Worm (Caenorhabditis elegans) whole organism, midembryonic: ENCODE measurements around the gene toca-2.

Experiments
- T22C8.4 ChIP-seq: fragments of 200-800 bp; sonication (Bioruptor generic); IDR thresholded peaks from 2 replicates; pipeline ENCODE4 v1.3.6; 2022; ENCODE audit warnings: missing genetic modification characterization, missing compliant biosample characterization
- cog-1 ChIP-seq: sonication (generic microtip); optimal IDR thresholded peaks from 2 replicates; lab custom pipeline; 2016; ENCODE audit warnings: missing genetic modification characterization, missing compliant biosample characterization
- flt-1 ChIP-seq: fragments of 200-800 bp; sonication (Bioruptor generic); IDR thresholded peaks from 2 replicates; pipeline ENCODE4 v1.3.6; 2022; ENCODE audit warnings: missing genetic modification characterization, missing compliant biosample characterization
- klf-2 ChIP-seq: fragments of 200-800 bp; sonication (Bioruptor generic); conservative IDR thresholded peaks from 2 replicates; pipeline ENCODE4 v1.3.6; 2022; ENCODE audit warnings: missing genetic modification reagents, missing genetic modification characterization, missing compliant biosample characterization
- med-1 ChIP-seq: sonication (generic microtip); optimal IDR thresholded peaks from 2 replicates; lab custom pipeline; 2017; ENCODE audit warnings: missing genetic modification characterization, mild to moderate bottlenecking, missing compliant biosample characterization, antibody characterized with exemption, missing genetic modification reagents; ENCODE audit not compliant: insufficient read depth
- ref-1 ChIP-seq: fragments of 200-800 bp; sonication (Bioruptor generic); conservative IDR thresholded peaks from 2 replicates; pipeline ENCODE4 v1.3.6; 2022; ENCODE audit warnings: missing genetic modification reagents, missing genetic modification characterization, missing compliant biosample characterization
- tab-1 ChIP-seq: fragments of 200-800 bp; sonication (Bioruptor generic); IDR thresholded peaks from 2 replicates; pipeline ENCODE4 v1.3.6; 2022; ENCODE audit warnings: missing genetic modification characterization, missing compliant biosample characterization
- ztf-23 ChIP-seq: fragments of 200-800 bp; sonication (Bioruptor generic); IDR thresholded peaks from 2 replicates; pipeline ENCODE4 v1.3.6; 2022; ENCODE audit warnings: missing genetic modification reagents, missing genetic modification characterization, missing compliant biosample characterization
- ztf-29 ChIP-seq: fragments of 200-800 bp; sonication (Bioruptor generic); IDR thresholded peaks from 2 replicates; pipeline ENCODE4 v1.3.6; 2022; ENCODE audit warnings: missing genetic modification reagents, missing genetic modification characterization, missing compliant biosample characterization

toca-2 gene

DNA sequence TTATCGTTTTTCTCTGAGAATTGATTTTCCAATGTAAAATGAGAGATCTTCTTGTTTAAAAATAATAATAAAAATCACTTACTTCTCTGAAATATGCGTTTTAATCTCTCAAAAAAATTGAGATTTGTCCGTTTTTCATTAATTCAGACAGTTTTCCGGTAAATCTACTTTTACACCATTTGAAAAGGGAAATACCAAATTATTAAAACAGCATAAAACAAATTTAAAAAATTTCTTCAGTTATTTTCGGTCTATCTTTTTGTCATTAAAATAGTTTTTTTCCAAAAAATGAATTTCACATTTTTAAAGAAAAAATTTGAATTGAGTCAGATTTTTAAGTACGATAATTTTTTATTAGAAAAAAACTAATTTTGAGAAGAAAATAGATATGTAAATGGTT is 23.1 kb downstream of the toca-2 start:
- TF ChIP-seq flt-1 (GFP tag; lab: Robert Waterston, UW) (no peak), tab-1 (GFP tag; lab: Robert Waterston, UW) (no peak), med-1 (GFP tag; lab: Kevin White, UChicago) (no peak), T22C8.4 (GFP tag; lab: Robert Waterston, UW) (no peak), klf-2 (GFP tag; lab: Robert Waterston, UW) (no peak), ztf-23 (GFP tag; lab: Robert Waterston, UW) (no peak), ref-1 (GFP tag; lab: Robert Waterston, UW) (no peak), cog-1 (no peak), ztf-29 (no peak)

DNA sequence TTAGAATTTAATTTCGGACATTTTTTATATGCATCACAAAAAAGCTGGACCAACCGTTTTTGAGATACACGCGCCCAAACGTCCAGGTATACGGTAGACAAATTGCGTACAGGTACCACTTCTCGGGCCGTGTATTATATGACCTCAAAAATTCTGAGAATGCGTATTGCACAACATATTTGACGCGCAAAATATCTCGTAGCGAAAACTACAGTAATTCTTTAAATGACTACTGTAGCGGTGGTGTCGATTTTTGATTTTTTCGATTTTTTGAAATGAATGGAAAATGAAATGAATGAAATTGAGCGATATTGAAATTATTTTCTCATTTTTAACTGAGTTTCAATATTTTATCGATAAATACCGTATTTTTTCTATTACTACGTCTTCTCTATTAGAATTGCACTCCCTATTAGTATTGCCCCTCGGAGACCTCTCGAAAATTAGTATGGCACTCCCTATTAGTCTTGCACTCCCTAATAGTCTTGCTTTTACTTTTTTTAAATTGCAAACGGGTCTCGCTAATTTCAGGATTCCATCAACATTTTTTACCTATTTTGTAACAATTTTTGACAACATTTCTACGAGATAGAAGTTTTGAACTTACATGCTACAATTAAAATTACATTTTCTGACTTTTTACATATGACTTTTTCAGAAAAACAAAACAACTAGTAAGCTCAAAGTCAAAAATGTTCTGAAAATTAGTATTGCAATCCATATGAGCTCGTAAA is 23.8 kb downstream of the toca-2 start:
- TF ChIP-seq klf-2 (GFP tag; lab: Robert Waterston, UW) (no peak), ztf-29 (no peak), ref-1 (GFP tag; lab: Robert Waterston, UW) (no peak), cog-1 (no peak), T22C8.4 (GFP tag; lab: Robert Waterston, UW) (no peak), tab-1 (GFP tag; lab: Robert Waterston, UW) (no peak), flt-1 (GFP tag; lab: Robert Waterston, UW) (no peak), med-1 (GFP tag; lab: Kevin White, UChicago) (no peak), ztf-23 (GFP tag; lab: Robert Waterston, UW) (no peak)

- no peak for TF ChIP-seq T22C8.4 (GFP tag; lab: Robert Waterston, UW)
- TF ChIP-seq klf-2 (GFP tag; lab: Robert Waterston, UW): no peak
- TF ChIP-seq flt-1 (GFP tag; lab: Robert Waterston, UW): no peak
- TF ChIP-seq ztf-23 (GFP tag; lab: Robert Waterston, UW): no peak
- TF ChIP-seq ztf-29: no peak
- TF ChIP-seq med-1 (GFP tag; lab: Kevin White, UChicago): no peak
- no peak for TF ChIP-seq cog-1
- TF ChIP-seq tab-1 (GFP tag; lab: Robert Waterston, UW): no peak
- TF ChIP-seq ref-1 (GFP tag; lab: Robert Waterston, UW): no peak
Observed at ce11 chrIII:13780199-13780706, 24.6 kb downstream of the toca-2 start, which contains the start of gene pot-3. Gene pot-3 (plus strand): TSS chrIII:13780215.
